Fruit fly (Drosophila melanogaster) whole organism, embryonic: ENCODE measurements around the gene papi.

ENCODE experiments used
- CG11723 ChIP-seq: fragments of 200-800 bp; sonication (Bioruptor generic); optimal IDR thresholded peaks from 2 replicates; lab custom pipeline; 2017; ENCODE audit warnings: missing biosample characterization, mild to moderate bottlenecking, missing genetic modification characterization
- CG12391 ChIP-seq: fragments of 200-800 bp; sonication (Bioruptor generic); optimal IDR thresholded peaks from 3 replicates; lab custom pipeline; 2018; ENCODE audit warnings: missing biosample characterization, mild to moderate bottlenecking, missing genetic modification characterization, moderate library complexity
- CG15696 ChIP-seq: fragments of 200-800 bp; sonication (Bioruptor generic); optimal IDR thresholded peaks from 2 replicates; lab custom pipeline; 2019; ENCODE audit warnings: missing biosample characterization, mild to moderate bottlenecking, missing genetic modification characterization, moderate library complexity
- CG16779 ChIP-seq: fragments of 200-800 bp; sonication (Bioruptor generic); IDR thresholded peaks from 2 replicates; pipeline ENCODE4 v1.3.6; 2022; ENCODE audit warnings: missing biosample characterization, missing genetic modification characterization
- CG16815 ChIP-seq: fragments of 200-800 bp; sonication (Bioruptor generic); optimal IDR thresholded peaks from 3 replicates; lab custom pipeline; 2017; ENCODE audit warnings: missing biosample characterization, mild to moderate bottlenecking, missing genetic modification characterization
- CG17385 ChIP-seq: fragments of 200-800 bp; sonication (Bioruptor generic); optimal IDR thresholded peaks from 3 replicates; lab custom pipeline; 2018; ENCODE audit warnings: missing biosample characterization, mild to moderate bottlenecking, missing genetic modification characterization
- CG17829 ChIP-seq: fragments of 200-800 bp; optimal IDR thresholded peaks from 2 replicates; lab custom pipeline; 2019; ENCODE audit warnings: missing biosample characterization, mild to moderate bottlenecking, missing genetic modification characterization, moderate library complexity
- CG18011 ChIP-seq: fragments of 200-800 bp; sonication (Bioruptor generic); optimal IDR thresholded peaks from 2 replicates; lab custom pipeline; 2017; ENCODE audit warnings: missing biosample characterization, missing genetic modification characterization, mild to moderate bottlenecking, moderate library complexity, missing genotype
- CG2129 ChIP-seq: fragments of 200-800 bp; sonication (Bioruptor generic); IDR thresholded peaks from 2 replicates; pipeline ENCODE4 v1.3.6; 2022; ENCODE audit warnings: missing biosample characterization, missing genetic modification characterization; ENCODE audit not compliant: partially characterized antibody
- CG2202 ChIP-seq: fragments of 200-800 bp; sonication (Bioruptor generic); optimal IDR thresholded peaks from 2 replicates; lab custom pipeline; 2018; ENCODE audit warnings: missing biosample characterization, mild to moderate bottlenecking, missing genetic modification characterization
- CG31441 ChIP-seq: fragments of 200-800 bp; sonication (Bioruptor generic); IDR thresholded peaks from 2 replicates; pipeline ENCODE4 v1.3.6; 2022; ENCODE audit warnings: missing biosample characterization, missing genetic modification characterization
- CG34376 ChIP-seq: fragments of 200-800 bp; sonication (Bioruptor generic); optimal IDR thresholded peaks from 2 replicates; lab custom pipeline; 2018; ENCODE audit warnings: missing biosample characterization, mild to moderate bottlenecking, missing genetic modification characterization
- CG43689 ChIP-seq: fragments of 200-800 bp; sonication (Bioruptor generic); IDR thresholded peaks from 2 replicates; pipeline ENCODE4 v1.3.6; 2022; ENCODE audit warnings: missing biosample characterization, missing genetic modification characterization
- CG5953 ChIP-seq: fragments of 200-800 bp; sonication (Bioruptor generic); IDR thresholded peaks from 2 replicates; pipeline ENCODE4 v1.3.6; 2022; ENCODE audit warnings: missing biosample characterization, missing genetic modification characterization
- CG6254 ChIP-seq: fragments of 200-800 bp; sonication (Bioruptor generic); optimal IDR thresholded peaks from 3 replicates; lab custom pipeline; 2017; ENCODE audit warnings: mild to moderate bottlenecking, missing biosample characterization, missing genetic modification reagents, missing genetic modification characterization
- CG7745 ChIP-seq: fragments of 200-800 bp; sonication (Bioruptor generic); optimal IDR thresholded peaks from 2 replicates; lab custom pipeline; 2018; ENCODE audit warnings: missing biosample characterization, mild to moderate bottlenecking, missing genetic modification characterization, moderate library complexity
- CG8089 ChIP-seq: fragments of 200-800 bp; sonication (Bioruptor generic); optimal IDR thresholded peaks from 3 replicates; lab custom pipeline; 2016; ENCODE audit warnings: missing biosample characterization, missing genetic modification characterization
- CG8924 ChIP-seq: fragments of 200-800 bp; optimal IDR thresholded peaks from 3 replicates; lab custom pipeline; 2019; ENCODE audit warnings: missing biosample characterization, mild to moderate bottlenecking, missing genetic modification characterization, moderate library complexity
- CG9797 ChIP-seq: fragments of 200-800 bp; sonication (Bioruptor generic); optimal IDR thresholded peaks from 3 replicates; lab custom pipeline; 2018; ENCODE audit warnings: missing biosample characterization, mild to moderate bottlenecking, missing genetic modification characterization
- CG9932 ChIP-seq: fragments of 200-800 bp; sonication (Bioruptor generic); IDR thresholded peaks from 2 replicates; pipeline ENCODE4 v1.3.6; 2022; ENCODE audit warnings: missing biosample characterization, missing genetic modification characterization
- CkIIα-i1 ChIP-seq: fragments of 200-800 bp; sonication (Bioruptor generic); IDR thresholded peaks from 2 replicates; pipeline ENCODE4 v1.3.6; 2022; ENCODE audit warnings: missing biosample characterization, missing genetic modification characterization
- Dek ChIP-seq: fragments of 200-800 bp; sonication (Bioruptor generic); optimal IDR thresholded peaks from 3 replicates; lab custom pipeline; 2019; ENCODE audit warnings: missing biosample characterization, mild to moderate bottlenecking, missing genetic modification characterization, moderate library complexity
- Doc3 ChIP-seq: fragments of 200-800 bp; sonication (Bioruptor generic); IDR thresholded peaks from 3 replicates; pipeline ENCODE4 v1.3.6; 2022; ENCODE audit warnings: missing biosample characterization, missing genetic modification characterization; ENCODE audit not compliant: partially characterized antibody
- Hr51 ChIP-seq, 2 experiments: fragments of 200-800 bp; sonication (Bioruptor generic); optimal IDR thresholded peaks; 2 replicates in 1 of 2; 3 replicates in 1 of 2; lab custom pipeline; 2016 to 2018; ENCODE audit warnings: missing biosample characterization in 2 of 2, missing genetic modification characterization in 2 of 2, mild to moderate bottlenecking in 1 of 2, moderate library complexity in 1 of 2
- Jarid2 ChIP-seq: fragments of 200-800 bp; sonication (Bioruptor generic); optimal IDR thresholded peaks from 3 replicates; lab custom pipeline; 2017; ENCODE audit warnings: mild to moderate bottlenecking, missing biosample characterization, missing genetic modification reagents, missing genetic modification characterization
- MTF-1 ChIP-seq: fragments of 200-800 bp; sonication (Bioruptor generic); optimal IDR thresholded peaks from 2 replicates; lab custom pipeline; 2018; ENCODE audit warnings: missing biosample characterization, mild to moderate bottlenecking, missing genetic modification characterization, borderline replicate concordance
- Neu2 ChIP-seq: fragments of 200-800 bp; sonication (Bioruptor generic); optimal IDR thresholded peaks from 3 replicates; lab custom pipeline; 2016; ENCODE audit warnings: missing biosample characterization, missing genetic modification characterization, borderline replicate concordance
- Taf1 ChIP-seq: fragments of 200-800 bp; sonication (Bioruptor generic); IDR thresholded peaks from 2 replicates; pipeline ENCODE4 v1.3.6; 2022; ENCODE audit warnings: missing biosample characterization, missing genetic modification characterization
- Vsx1 ChIP-seq: fragments of 200-800 bp; sonication (Bioruptor generic); optimal IDR thresholded peaks from 2 replicates; lab custom pipeline; 2017; ENCODE audit warnings: missing biosample characterization, mild to moderate bottlenecking, missing genetic modification characterization, missing genetic modification reagents
- amos ChIP-seq: fragments of 200-800 bp; sonication (Bioruptor generic); IDR thresholded peaks from 2 replicates; pipeline ENCODE4 v1.3.6; 2022; ENCODE audit warnings: missing biosample characterization, missing genetic modification characterization; ENCODE audit not compliant: partially characterized antibody
- aop ChIP-seq: fragments of 200-800 bp; sonication (Bioruptor generic); IDR thresholded peaks from 2 replicates; pipeline ENCODE4 v1.3.6; 2022; ENCODE audit warnings: missing biosample characterization, missing genetic modification characterization
- ap ChIP-seq: fragments of 200-800 bp; sonication (Bioruptor generic); IDR thresholded peaks from 2 replicates; pipeline ENCODE4 v1.3.6; 2022; ENCODE audit warnings: missing biosample characterization, missing genetic modification characterization
- az2 ChIP-seq: fragments of 200-800 bp; sonication (Bioruptor generic); optimal IDR thresholded peaks from 3 replicates; lab custom pipeline; 2016; ENCODE audit warnings: missing biosample characterization, missing genetic modification characterization
- bigmax ChIP-seq: fragments of 200-800 bp; sonication (Bioruptor generic); optimal IDR thresholded peaks from 2 replicates; lab custom pipeline; 2018; ENCODE audit warnings: missing biosample characterization, mild to moderate bottlenecking, missing genetic modification characterization
- br ChIP-seq: fragments of >200 bp; optimal IDR thresholded peaks from 2 replicates; lab custom pipeline; 2017
- cato ChIP-seq: fragments of 200-800 bp; sonication (Bioruptor generic); optimal IDR thresholded peaks from 2 replicates; lab custom pipeline; 2016; ENCODE audit warnings: missing biosample characterization, missing genetic modification characterization, borderline replicate concordance
- da ChIP-seq: fragments of 200-800 bp; sonication (Bioruptor generic); optimal IDR thresholded peaks from 2 replicates; lab custom pipeline; 2016; ENCODE audit warnings: missing biosample characterization, missing genetic modification characterization
- dmrt11E ChIP-seq: fragments of 200-800 bp; sonication (Bioruptor generic); optimal IDR thresholded peaks from 3 replicates; lab custom pipeline; 2018; ENCODE audit warnings: missing biosample characterization, mild to moderate bottlenecking, missing genetic modification characterization, moderate library complexity
- eyg ChIP-seq: fragments of 200-800 bp; sonication (Bioruptor generic); optimal IDR thresholded peaks from 3 replicates; lab custom pipeline; 2016; ENCODE audit warnings: missing biosample characterization, missing genetic modification characterization
- gro ChIP-seq: fragments of 200-800 bp; sonication (Bioruptor generic); optimal IDR thresholded peaks from 2 replicates; lab custom pipeline; 2016; ENCODE audit warnings: missing biosample characterization, missing genetic modification characterization
- her ChIP-seq: fragments of 200-800 bp; sonication (Bioruptor generic); optimal IDR thresholded peaks from 2 replicates; lab custom pipeline; 2016; ENCODE audit warnings: missing biosample characterization, missing genetic modification characterization
- jing ChIP-seq: fragments of 200-800 bp; sonication (Bioruptor generic); optimal IDR thresholded peaks from 2 replicates; lab custom pipeline; 2018; ENCODE audit warnings: missing biosample characterization, mild to moderate bottlenecking, missing genetic modification characterization
- nmo ChIP-seq: fragments of 200-800 bp; sonication (Bioruptor generic); optimal IDR thresholded peaks from 2 replicates; lab custom pipeline; 2018; ENCODE audit warnings: missing biosample characterization, mild to moderate bottlenecking, missing genetic modification characterization, moderate library complexity
- org-1 ChIP-seq: fragments of 200-800 bp; sonication (Bioruptor generic); optimal IDR thresholded peaks from 2 replicates; lab custom pipeline; 2017; ENCODE audit warnings: missing biosample characterization, missing genetic modification characterization
- phol ChIP-seq: fragments of 200-800 bp; sonication (Bioruptor generic); optimal IDR thresholded peaks from 3 replicates; lab custom pipeline; 2018; ENCODE audit warnings: missing biosample characterization, mild to moderate bottlenecking, missing genetic modification characterization, moderate library complexity
- run ChIP-seq: fragments of 200-800 bp; sonication (Bioruptor generic); optimal IDR thresholded peaks from 3 replicates; lab custom pipeline; 2018; ENCODE audit warnings: missing biosample characterization, mild to moderate bottlenecking, missing genetic modification characterization
- sc ChIP-seq, 3 experiments: fragments of >200 bp in 2 of 3; fragments of 200-800 bp in 1 of 3; sonication (Bioruptor generic) in 1 of 3; optimal IDR thresholded peaks; 2 replicates in 2 of 3; 3 replicates in 1 of 3; lab custom pipeline; 2017; ENCODE audit warnings: mild to moderate bottlenecking in 1 of 3, missing biosample characterization in 1 of 3, missing genetic modification characterization in 1 of 3, missing genetic modification reagents in 1 of 3
- stwl ChIP-seq: fragments of 200-800 bp; sonication (Bioruptor generic); optimal IDR thresholded peaks from 3 replicates; lab custom pipeline; 2018; ENCODE audit warnings: missing biosample characterization, mild to moderate bottlenecking, missing genetic modification characterization, moderate library complexity

papi gene

dm6 chr2L:2198613-2199432, 21.7 kb upstream of the papi start (continued):
- TF ChIP-seq CG17829 (tag; lab: Kevin White, UChicago) (peak; percentile 84), MTF-1 (GFP tag; lab: Kevin White, UChicago) (peak; percentile 60), gro (GFP tag; lab: Kevin White, UChicago) (peak; percentile 80), CG2202 (tag; lab: Kevin White, UChicago) (peak; percentile 84), aop (GFP tag; lab: Robert Waterston, UW) (no peak), phol (tag; lab: Kevin White, UChicago) (peak; percentile 89), nmo (GFP tag; lab: Kevin White, UChicago) (peak; percentile 92), CG7745 (tag; lab: Kevin White, UChicago) (no peak), amos (GFP tag; lab: Robert Waterston, UW) (no peak), CG5953 (no peak), ap (GFP tag; lab: Robert Waterston, UW) (no peak), cato (GFP tag; lab: Kevin White, UChicago) (peak; percentile 70), CG6254 (GFP tag; lab: Kevin White, UChicago) (peak; percentile 76), CG15696 (peak; percentile 25), br (no peak), CG12391 (peak; percentile 90), CG16779 (GFP tag; lab: Robert Waterston, UW) (no peak), run (tag; lab: Kevin White, UChicago) (peak; percentile 72), Neu2 (peak; percentile 31), CG16815 (GFP tag; lab: Kevin White, UChicago) (peak; percentile 82), Taf1 (GFP tag; lab: Robert Waterston, UW) (no peak), Vsx1 (GFP tag; lab: Kevin White, UChicago) (peak; percentile 57), her (peak; percentile 84), CG31441 (GFP tag; lab: Robert Waterston, UW) (no peak), CG2129 (GFP tag; lab: Robert Waterston, UW) (no peak), CkIIα-i1 (GFP tag; lab: Robert Waterston, UW) (no peak), Dek (peak; percentile 71), CG43689 (no peak), Jarid2 (GFP tag; lab: Kevin White, UChicago) (peak; percentile 31), az2 (GFP tag; lab: Kevin White, UChicago) (peak; percentile 87), Hr51 (GFP tag; optimal IDR thresholded peaks at IDR 0.05; lab: Kevin White, UChicago) (peak; percentile 66 to 88), bigmax (no peak), eyg (GFP tag; lab: Kevin White, UChicago) (peak; percentile 80), jing (GFP tag; lab: Kevin White, UChicago) (peak; percentile 84), sc (optimal IDR thresholded peaks at IDR 0.05; lab: Kevin White, UChicago) (no peak), sc (GFP tag; optimal IDR thresholded peaks at IDR 0.05; lab: Kevin White, UChicago) (peak; percentile 83), dmrt11E (tag; lab: Kevin White, UChicago) (peak; percentile 84), Doc3 (GFP tag; lab: Robert Waterston, UW) (no peak), CG34376 (GFP tag; lab: Kevin White, UChicago) (peak; percentile 71), CG8924 (tag; lab: Kevin White, UChicago) (peak; percentile 87), CG8089 (GFP tag; lab: Kevin White, UChicago) (peak; percentile 87), CG18011 (GFP tag; lab: Kevin White, UChicago) (peak; percentile 41), CG17385 (GFP tag; lab: Kevin White, UChicago) (peak; percentile 79), org-1 (GFP tag; lab: Kevin White, UChicago) (peak; percentile 86), CG9797 (GFP tag; lab: Kevin White, UChicago) (peak; percentile 22), stwl (tag; lab: Kevin White, UChicago) (no peak), CG11723 (peak; percentile 57), da (GFP tag; lab: Kevin White, UChicago) (peak; percentile 63), CG9932 (no peak)
